Worm (Caenorhabditis elegans) whole organism, young adult: ENCODE results near the gene ZK742.3.

Source experiments
- B0336.3 ChIP-seq: fragments of 200-800 bp; sonication (Bioruptor generic); IDR thresholded peaks from 2 replicates; pipeline ENCODE4 v1.3.6; 2022; ENCODE audit warnings: missing genetic modification characterization, missing compliant biosample characterization
- C17E4.6 ChIP-seq: fragments of 200-800 bp; sonication (Bioruptor generic); IDR thresholded peaks from 2 replicates; pipeline ENCODE4 v1.3.6; 2022; ENCODE audit warnings: missing genetic modification reagents, missing genetic modification characterization, missing compliant biosample characterization
- D2030.7 ChIP-seq: fragments of 200-800 bp; sonication (Bioruptor generic); IDR thresholded peaks from 2 replicates; pipeline ENCODE4 v1.3.6; 2022; ENCODE audit warnings: missing genetic modification reagents, missing genetic modification characterization, missing compliant biosample characterization
- F33H1.4 ChIP-seq: fragments of 200-800 bp; sonication (Bioruptor generic); IDR thresholded peaks from 2 replicates; pipeline ENCODE4 v1.3.6; 2022; ENCODE audit warnings: missing genetic modification reagents, missing genetic modification characterization, missing compliant biosample characterization
- F39B2.1 ChIP-seq: fragments of 200-800 bp; sonication (Bioruptor generic); IDR thresholded peaks from 2 replicates; pipeline ENCODE4 v1.3.6; 2022; ENCODE audit warnings: missing genetic modification reagents, missing genetic modification characterization, missing compliant biosample characterization
- F55B11.4 ChIP-seq: sonication (generic microtip); optimal IDR thresholded peaks from 2 replicates; lab custom pipeline; 2016; ENCODE audit warnings: missing compliant biosample characterization, missing genetic modification characterization, borderline replicate concordance; ENCODE audit not compliant: insufficient read depth
- K12H6.12 ChIP-seq: fragments of 200-800 bp; sonication (Bioruptor generic); optimal IDR thresholded peaks from 2 replicates; lab custom pipeline; 2018; ENCODE audit warnings: mild to moderate bottlenecking, missing genetic modification characterization, missing compliant biosample characterization
- T26A5.8 ChIP-seq: sonication (generic microtip); optimal IDR thresholded peaks from 2 replicates; lab custom pipeline; 2016; ENCODE audit warnings: missing genetic modification characterization, missing compliant biosample characterization
- Y56A3A.18 ChIP-seq: fragments of 200-800 bp; sonication (Bioruptor generic); IDR thresholded peaks from 2 replicates; pipeline ENCODE4 v1.3.6; 2022; ENCODE audit warnings: missing genetic modification reagents, missing genetic modification characterization, missing compliant biosample characterization
- akir-1 ChIP-seq: fragments of 200-800 bp; sonication (Bioruptor generic); optimal IDR thresholded peaks from 2 replicates; lab custom pipeline; 2018; ENCODE audit warnings: mild to moderate bottlenecking, missing genetic modification characterization, moderate library complexity, missing compliant biosample characterization
- athp-1 ChIP-seq: sonication (generic microtip); optimal IDR thresholded peaks from 2 replicates; lab custom pipeline; 2017; ENCODE audit warnings: mild to moderate bottlenecking, missing genetic modification characterization, missing compliant biosample characterization
- attf-3 ChIP-seq: fragments of 200-800 bp; sonication (Bioruptor generic); conservative IDR thresholded peaks from 2 replicates; pipeline ENCODE4 v1.3.6; 2022; ENCODE audit warnings: missing genetic modification reagents, missing genetic modification characterization, missing compliant biosample characterization
- attf-5 ChIP-seq: fragments of 200-800 bp; sonication (Bioruptor generic); optimal IDR thresholded peaks from 2 replicates; lab custom pipeline; 2018; ENCODE audit warnings: mild to moderate bottlenecking, missing genetic modification characterization, missing compliant biosample characterization
- attf-6 ChIP-seq: fragments of 200-800 bp; sonication (Bioruptor generic); IDR thresholded peaks from 2 replicates; pipeline ENCODE4 v1.3.6; 2022; ENCODE audit warnings: missing genetic modification reagents, missing genetic modification characterization, missing compliant biosample characterization
- cebp-1 ChIP-seq, 2 experiments: fragments of 200-800 bp in 1 of 2; sonication (Bioruptor generic) in 1 of 2; sonication (generic microtip) in 1 of 2; IDR thresholded peaks in 1 of 2; optimal IDR thresholded peaks in 1 of 2; 2 replicates each; pipeline versions ENCODE4 v1.3.6 to Lab custom; 2017 to 2022; ENCODE audit warnings: missing compliant biosample characterization in 2 of 2, missing genetic modification characterization in 2 of 2, mild to moderate bottlenecking in 1 of 2, missing genetic modification reagents in 1 of 2, moderate library complexity in 1 of 2
- ceh-27 ChIP-seq: fragments of 200-800 bp; sonication (Bioruptor generic); optimal IDR thresholded peaks from 2 replicates; lab custom pipeline; 2018; ENCODE audit warnings: mild to moderate bottlenecking, missing genetic modification characterization, moderate library complexity, missing compliant biosample characterization
- ceh-58 ChIP-seq: fragments of 200-800 bp; sonication (Bioruptor generic); IDR thresholded peaks from 2 replicates; pipeline ENCODE4 v1.3.6; 2022; ENCODE audit warnings: missing genetic modification characterization, missing compliant biosample characterization
- chd-7 ChIP-seq: sonication (generic microtip); optimal IDR thresholded peaks from 2 replicates; lab custom pipeline; 2016; ENCODE audit warnings: mild to moderate bottlenecking, missing genetic modification characterization, moderate library complexity, missing compliant biosample characterization
- dpff-1 ChIP-seq: sonication (generic microtip); optimal IDR thresholded peaks from 2 replicates; lab custom pipeline; 2017; ENCODE audit warnings: mild to moderate bottlenecking, missing genetic modification characterization, missing compliant biosample characterization
- dpl-1 ChIP-seq: fragments of 150-350 bp; optimal IDR thresholded peaks from 2 replicates; lab custom pipeline; 2014; ENCODE audit warnings: missing biosample characterization, missing genetic modification reagents, missing genetic modification characterization
- egl-18 ChIP-seq: fragments of 200-800 bp; sonication (Bioruptor generic); IDR thresholded peaks from 2 replicates; pipeline ENCODE4 v1.3.6; 2022; ENCODE audit warnings: missing genetic modification reagents, missing genetic modification characterization, missing compliant biosample characterization
- hmg-1.2 ChIP-seq: fragments of 200-800 bp; sonication (Bioruptor generic); IDR thresholded peaks from 2 replicates; pipeline ENCODE4 v1.3.6; 2022; ENCODE audit warnings: missing genetic modification reagents, missing genetic modification characterization, missing compliant biosample characterization
- hmg-20 ChIP-seq: fragments of 200-800 bp; sonication (Bioruptor generic); IDR thresholded peaks from 2 replicates; pipeline ENCODE4 v1.3.6; 2022; ENCODE audit warnings: missing genetic modification reagents, missing genetic modification characterization, missing compliant biosample characterization
- lag-1 ChIP-seq: fragments of 200-800 bp; sonication (Bioruptor generic); IDR thresholded peaks from 2 replicates; pipeline ENCODE4 v1.3.6; 2022; ENCODE audit warnings: missing genetic modification reagents, missing genetic modification characterization, missing compliant biosample characterization
- let-607 ChIP-seq, 2 experiments: fragments of 200-800 bp in 1 of 2; sonication (Bioruptor generic) in 1 of 2; sonication (generic microtip) in 1 of 2; optimal IDR thresholded peaks; 2 replicates each; lab custom pipeline; 2016 to 2018; ENCODE audit warnings: mild to moderate bottlenecking in 2 of 2, missing compliant biosample characterization in 2 of 2, missing genetic modification characterization in 2 of 2, moderate library complexity in 2 of 2, missing genotype in 1 of 2
- lin-26 ChIP-seq: fragments of 200-800 bp; sonication (Bioruptor generic); IDR thresholded peaks from 2 replicates; pipeline ENCODE4 v1.3.6; 2022; ENCODE audit warnings: missing genetic modification reagents, missing genetic modification characterization, missing compliant biosample characterization
- lin-35 ChIP-seq, 3 experiments: fragments of 150-350 bp in 2 of 3; sonication (generic microtip) in 1 of 3; optimal IDR thresholded peaks; 2 replicates each; lab custom pipeline; 2014 to 2018; ENCODE audit warnings: missing biosample characterization in 3 of 3, missing genetic modification characterization in 3 of 3, missing genetic modification reagents in 3 of 3
- lin-40 ChIP-seq: sonication (generic microtip); optimal IDR thresholded peaks from 2 replicates; lab custom pipeline; 2016; ENCODE audit warnings: missing genetic modification characterization, mild to moderate bottlenecking, missing compliant biosample characterization, missing genotype, missing genetic modification reagents
- lin-54 ChIP-seq: fragments of 200-800 bp; sonication (Bioruptor generic); optimal IDR thresholded peaks from 2 replicates; lab custom pipeline; 2018; ENCODE audit warnings: mild to moderate bottlenecking, missing genetic modification characterization, missing compliant biosample characterization
- lsl-1 ChIP-seq: fragments of 200-800 bp; sonication (Bioruptor generic); optimal IDR thresholded peaks from 2 replicates; lab custom pipeline; 2018; ENCODE audit warnings: mild to moderate bottlenecking, missing genetic modification characterization, moderate library complexity, missing compliant biosample characterization
- lsy-27 ChIP-seq: sonication (generic microtip); optimal IDR thresholded peaks from 2 replicates; lab custom pipeline; 2017; ENCODE audit warnings: missing genetic modification characterization, mild to moderate bottlenecking, missing compliant biosample characterization, antibody characterized with exemption, missing genotype, borderline replicate concordance; ENCODE audit not compliant: insufficient read depth
- madf-8 ChIP-seq: fragments of 200-800 bp; sonication (Bioruptor generic); conservative IDR thresholded peaks from 2 replicates; pipeline ENCODE4 v1.3.6; 2022; ENCODE audit warnings: missing genetic modification reagents, missing genetic modification characterization, missing compliant biosample characterization
- mcd-1 ChIP-seq: fragments of 200-800 bp; sonication (Bioruptor generic); IDR thresholded peaks from 2 replicates; pipeline ENCODE4 v1.3.6; 2022; ENCODE audit warnings: missing genetic modification reagents, missing genetic modification characterization, missing compliant biosample characterization
- mxl-1 ChIP-seq: sonication (generic microtip); optimal IDR thresholded peaks from 2 replicates; lab custom pipeline; 2016; ENCODE audit warnings: missing genetic modification characterization, missing compliant biosample characterization
- nhr-120 ChIP-seq: fragments of 200-800 bp; sonication (Bioruptor generic); IDR thresholded peaks from 2 replicates; pipeline ENCODE4 v1.3.6; 2022; ENCODE audit warnings: missing genetic modification characterization, missing compliant biosample characterization
- nhr-80 ChIP-seq: sonication (generic microtip); optimal IDR thresholded peaks from 2 replicates; lab custom pipeline; 2016; ENCODE audit warnings: missing genetic modification characterization, missing compliant biosample characterization
- rpc-1 ChIP-seq, 2 experiments: fragments of 150-350 bp in 1 of 2; sonication (generic microtip) in 1 of 2; optimal IDR thresholded peaks; 2 replicates each; lab custom pipeline; 2014 to 2018; ENCODE audit warnings: missing biosample characterization in 1 of 2, missing genetic modification characterization in 1 of 2, missing genetic modification reagents in 1 of 2, missing genotype in 1 of 2
- sdz-38 ChIP-seq: sonication (generic microtip); optimal IDR thresholded peaks from 2 replicates; lab custom pipeline; 2016; ENCODE audit warnings: missing genotype, missing genetic modification characterization, missing compliant biosample characterization
- tbx-9 ChIP-seq: sonication (generic microtip); optimal IDR thresholded peaks from 2 replicates; lab custom pipeline; 2016; ENCODE audit warnings: borderline replicate concordance, missing genetic modification characterization, inconsistent platforms, missing compliant biosample characterization
- tlf-1 ChIP-seq: fragments of 200-800 bp; sonication (Bioruptor generic); optimal IDR thresholded peaks from 2 replicates; lab custom pipeline; 2018; ENCODE audit warnings: mild to moderate bottlenecking, missing genetic modification characterization, missing compliant biosample characterization
- zim-3 ChIP-seq: sonication (generic microtip); optimal IDR thresholded peaks from 2 replicates; lab custom pipeline; 2017; ENCODE audit warnings: mild to moderate bottlenecking, missing genetic modification characterization, moderate library complexity, missing compliant biosample characterization
- ztf-28 ChIP-seq: fragments of 200-800 bp; sonication (Bioruptor generic); IDR thresholded peaks from 2 replicates; pipeline ENCODE4 v1.3.6; 2022; ENCODE audit warnings: missing genetic modification reagents, missing genetic modification characterization, missing compliant biosample characterization

Gene ZK742.3

DNA sequence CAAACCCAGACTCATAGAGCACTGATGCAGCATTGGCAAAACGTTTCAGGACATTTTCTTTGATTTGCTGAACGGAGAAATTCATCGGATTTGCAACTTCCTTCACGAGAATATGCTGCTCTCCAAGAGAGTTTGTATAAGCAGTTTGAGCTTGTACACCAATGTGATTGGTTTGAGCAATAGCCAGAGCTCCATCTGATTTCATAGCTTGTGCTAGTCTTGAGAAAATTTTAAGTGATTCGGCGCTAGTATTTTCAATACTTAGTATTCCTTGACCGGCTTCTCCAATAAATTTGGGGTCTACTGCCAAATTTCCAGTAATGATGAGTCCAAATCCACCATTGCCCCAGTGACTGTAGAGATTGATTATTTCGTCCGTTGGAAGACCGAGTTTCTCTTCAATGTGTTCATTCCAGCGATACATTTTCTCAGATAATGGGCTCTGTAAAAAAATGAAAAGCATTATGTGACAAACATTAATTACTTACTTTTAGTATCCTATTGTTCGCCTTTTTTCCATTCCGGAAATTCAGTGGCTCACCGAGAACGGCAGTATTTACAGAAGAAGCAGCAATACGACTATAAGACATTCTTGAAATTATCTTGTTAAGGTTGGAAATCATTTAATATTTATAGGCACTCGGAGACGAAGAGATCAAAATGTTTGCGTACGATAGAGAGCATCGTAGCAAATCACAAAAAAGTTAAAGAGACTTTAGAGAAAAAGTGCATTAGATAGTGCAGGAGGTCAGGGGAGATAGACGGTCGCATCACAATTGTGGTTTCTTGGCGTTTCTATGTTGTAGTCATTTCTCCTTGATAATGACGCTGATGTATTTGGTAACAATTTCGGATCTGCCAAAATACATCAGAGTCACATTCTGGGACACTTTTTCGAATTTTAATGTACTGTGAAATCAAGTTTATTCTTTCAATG lies at the start of gene ZK742.3:
TSS of gene ZK742.3 (minus strand) at position 593 of the 937 bp plus-strand sequence.
- no peak for TF ChIP-seq cebp-1 (GFP tag; IDR thresholded peaks at IDR 0.05; lab: Robert Waterston, UW)
- peak; percentile 4 for TF ChIP-seq cebp-1 (tag; optimal IDR thresholded peaks at IDR 0.05; lab: Kevin White, UChicago)
- TF ChIP-seq ztf-28 = no peak
- no peak for TF ChIP-seq let-607 (tag; optimal IDR thresholded peaks at IDR 0.05; lab: Kevin White, UChicago)
- no peak for TF ChIP-seq dpff-1 (tag; lab: Kevin White, UChicago)
- no peak for TF ChIP-seq lsl-1 (GFP tag; lab: Kevin White, UChicago)
- TF ChIP-seq lin-26 (GFP tag; lab: Robert Waterston, UW) = 0 out of 2 replicates have a peak, but pooled peaks have one; percentile 20
- TF ChIP-seq attf-5 (GFP tag; lab: Kevin White, UChicago) = peak; percentile 6
- TF ChIP-seq F55B11.4 = no peak
- no peak for TF ChIP-seq lin-40 (tag; lab: Kevin White, UChicago)
- no peak for TF ChIP-seq Y56A3A.18 (GFP tag; lab: Robert Waterston, UW)
- peak; percentile 63 for TF ChIP-seq nhr-80 (tag; lab: Kevin White, UChicago)
- no peak for TF ChIP-seq C17E4.6 (GFP tag; lab: Robert Waterston, UW)
- no peak for TF ChIP-seq madf-8 (GFP tag; lab: Robert Waterston, UW)

DNA sequence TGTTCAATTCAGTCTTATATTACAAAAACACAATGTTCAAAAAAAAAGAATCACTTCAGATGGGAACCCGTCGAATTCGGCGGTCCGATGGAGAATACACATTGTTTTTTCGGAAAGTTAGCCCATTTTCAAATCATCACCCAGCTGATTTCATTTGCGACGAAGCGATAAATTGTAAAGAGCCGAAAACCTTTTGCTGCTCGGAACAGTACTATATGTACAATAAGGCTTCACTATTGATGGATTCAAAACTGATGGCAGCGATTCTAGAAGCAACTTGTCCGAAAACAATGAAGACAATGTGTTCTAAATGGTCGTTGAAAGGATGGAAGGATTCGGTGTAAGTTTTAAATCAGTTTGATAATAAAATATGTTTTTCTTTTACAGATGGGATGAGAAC lies 48.2 kb upstream of the ZK742.3 start, which contains the start of gene C37C3.1:
TSS of gene C37C3.1 (plus strand) at position 33 of the 400 bp plus-strand sequence.
- TF ChIP-seq lin-35 (GFP tag; optimal IDR thresholded peaks at IDR 0.05; lab: Kevin White, UChicago) (peak in 1 of 3 experiments; percentile 3), F39B2.1 (GFP tag; lab: Robert Waterston, UW) (no peak), attf-6 (GFP tag; lab: Robert Waterston, UW) (peak; percentile 18; the same call in 1 of the 2 replicates), hmg-20 (GFP tag; lab: Robert Waterston, UW) (peak; percentile 70), attf-5 (GFP tag; lab: Kevin White, UChicago) (no peak), egl-18 (no peak), lag-1 (GFP tag; lab: Robert Waterston, UW) (no peak), tlf-1 (GFP tag; lab: Kevin White, UChicago) (peak; percentile 57), T26A5.8 (tag; lab: Kevin White, UChicago) (peak; percentile 11), ceh-27 (GFP tag; lab: Kevin White, UChicago) (no peak), D2030.7 (0 out of 2 replicates have a peak, but pooled peaks have one; percentile 19), rpc-1 (optimal IDR thresholded peaks at IDR 0.05; lab: Kevin White, UChicago) (no peak), rpc-1 (tag; optimal IDR thresholded peaks at IDR 0.05; lab: Kevin White, UChicago) (no peak), attf-3 (no peak), lin-54 (GFP tag; lab: Kevin White, UChicago) (peak; percentile 9), B0336.3 (GFP tag; lab: Robert Waterston, UW) (peak; percentile 64; the same call in 1 of the 2 replicates), mcd-1 (no peak), athp-1 (tag; lab: Kevin White, UChicago) (no peak), sdz-38 (tag; lab: Kevin White, UChicago) (no peak), akir-1 (GFP tag; lab: Kevin White, UChicago) (no peak), cebp-1 (GFP tag; IDR thresholded peaks at IDR 0.05; lab: Robert Waterston, UW) (0 out of 2 replicates have a peak, but pooled peaks have one; percentile 13), cebp-1 (tag; optimal IDR thresholded peaks at IDR 0.05; lab: Kevin White, UChicago) (peak; percentile 48), dpl-1 (no peak), chd-7 (tag; lab: Kevin White, UChicago) (peak; percentile 75), ztf-28 (no peak), nhr-80 (tag; lab: Kevin White, UChicago) (no peak), F33H1.4 (GFP tag; lab: Robert Waterston, UW) (peak; percentile 33; the same call in 1 of the 2 replicates), K12H6.12 (tag; lab: Kevin White, UChicago) (no peak), hmg-1.2 (GFP tag; lab: Robert Waterston, UW) (0 out of 2 replicates have a peak, but pooled peaks have one; percentile 8), tbx-9 (tag; lab: Kevin White, UChicago) (no peak), ceh-58 (GFP tag; lab: Robert Waterston, UW) (no peak), lin-40 (tag; lab: Kevin White, UChicago) (peak; percentile 3), lsy-27 (tag; lab: Kevin White, UChicago) (no peak), mxl-1 (tag; lab: Kevin White, UChicago) (no peak), zim-3 (tag; lab: Kevin White, UChicago) (peak; percentile 30), nhr-120 (GFP tag; lab: Robert Waterston, UW) (0 out of 2 replicates have a peak, but pooled peaks have one; percentile 40)
